Worm (Caenorhabditis elegans) whole organism, L2 larva: ENCODE results near the gene T02E9.5.

ENCODE experiments used
- R02D3.7 ChIP-seq: fragments of 150-350 bp; optimal IDR thresholded peaks from 2 replicates; lab custom pipeline; 2014; ENCODE audit warnings: missing biosample characterization, missing genetic modification characterization
- ama-1 ChIP-seq: fragments of 150-350 bp; optimal IDR thresholded peaks from 2 replicates; lab custom pipeline; 2018; ENCODE audit warnings: inconsistent platforms
- crh-2 ChIP-seq: sonication (generic microtip); optimal IDR thresholded peaks from 2 replicates; lab custom pipeline; 2017; ENCODE audit warnings: missing biosample characterization, missing genetic modification characterization
- dmd-4 ChIP-seq: sonication (generic microtip); optimal IDR thresholded peaks from 2 replicates; lab custom pipeline; 2017; ENCODE audit warnings: missing biosample characterization, missing genetic modification characterization
- egl-27 ChIP-seq: sonication (generic microtip); optimal IDR thresholded peaks from 3 replicates; lab custom pipeline; 2017; ENCODE audit warnings: missing biosample characterization, missing genetic modification reagents, missing genetic modification characterization
- fos-1 ChIP-seq: fragments of 150-350 bp; optimal IDR thresholded peaks from 2 replicates; lab custom pipeline; 2014; ENCODE audit warnings: missing biosample characterization, missing genetic modification characterization
- lin-13 ChIP-seq: fragments of 150-350 bp; optimal IDR thresholded peaks from 2 replicates; lab custom pipeline; 2014; ENCODE audit warnings: missing biosample characterization, missing genetic modification reagents, missing genetic modification characterization
- nhr-23 ChIP-seq: fragments of 150-350 bp; optimal IDR thresholded peaks from 2 replicates; lab custom pipeline; 2014; ENCODE audit warnings: missing biosample characterization, missing genetic modification reagents, missing genetic modification characterization
- nhr-237 ChIP-seq: fragments of 150-350 bp; optimal IDR thresholded peaks from 2 replicates; lab custom pipeline; 2014; ENCODE audit warnings: missing biosample characterization, missing genetic modification characterization
- snpc-4 ChIP-seq: fragments of 150-350 bp; optimal IDR thresholded peaks from 2 replicates; lab custom pipeline; 2014; ENCODE audit warnings: missing biosample characterization, missing genetic modification characterization
- zag-1 ChIP-seq: fragments of 150-350 bp; optimal IDR thresholded peaks from 2 replicates; lab custom pipeline; 2014; ENCODE audit warnings: missing biosample characterization, missing genetic modification characterization

DNA sequence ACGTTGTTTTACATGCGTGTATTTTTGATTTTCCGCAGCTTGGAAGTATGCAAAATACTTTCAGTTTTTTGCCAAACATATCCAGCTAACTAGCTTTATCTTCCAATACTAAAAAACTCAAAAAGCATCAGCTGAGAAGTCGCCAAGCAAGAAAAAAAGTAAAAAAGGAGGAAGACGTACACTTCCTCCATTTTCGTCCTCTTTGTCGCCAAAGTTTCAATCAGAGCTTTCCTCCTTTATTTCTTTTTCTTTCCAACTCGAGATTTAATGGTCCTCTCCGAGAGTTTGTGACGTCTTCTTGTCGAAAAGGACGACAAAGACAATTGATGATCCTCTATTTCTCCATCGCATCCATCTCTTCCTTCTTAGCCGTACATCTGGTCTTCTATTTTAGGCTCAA is 38.5 kb downstream of the T02E9.5 start:
- TF ChIP-seq snpc-4 (tag; lab: Kevin White, UChicago) (no peak), egl-27 (no peak), dmd-4 (tag; lab: Kevin White, UChicago) (no peak), crh-2 (no peak), zag-1 (no peak), lin-13 (GFP tag; lab: Kevin White, UChicago) (no peak), R02D3.7 (tag; lab: Kevin White, UChicago) (no peak), fos-1 (tag; lab: Kevin White, UChicago) (no peak), nhr-23 (tag; lab: Kevin White, UChicago) (no peak), nhr-237 (tag; lab: Kevin White, UChicago) (no peak), ama-1 (lab: Kevin White, UChicago) (no peak)
